Worm (Caenorhabditis elegans): ENCODE data around the gene F42G8.8.

F42G8.8 gene

ce11 chrIV:8133536-8133935 lies 14.6 kb downstream of the F42G8.8 start, which contains the start of gene sph-1 (continued):
- TF ChIP-seq pqm-1 (tag; optimal IDR thresholded peaks at IDR 0.05) (peak; percentile 55), egl-5 (tag; optimal IDR thresholded peaks at IDR 0.05) (no peak), ama-1 (optimal IDR thresholded peaks at IDR 0.05) (no peak), nhr-28 (tag; optimal IDR thresholded peaks at IDR 0.05) (no peak), egl-27 (tag; optimal IDR thresholded peaks at IDR 0.05) (peak; percentile 55), mml-1 (tag; optimal IDR thresholded peaks at IDR 0.05) (no peak)

ce11 chrIV:8136005-8136512 lies 17.2 kb downstream of the F42G8.8 start, which contains the start of the genes isp-1 and islo-1:
isp-1 (minus strand) TSS chrIV:8136055.
islo-1 (plus strand) TSS chrIV:8136389.
- no peak for TF ChIP-seq nhr-237 (tag; optimal IDR thresholded peaks at IDR 0.05)
- no peak for TF ChIP-seq tbx-2 (tag; optimal IDR thresholded peaks at IDR 0.05)
- TF ChIP-seq daf-12 (tag; optimal IDR thresholded peaks at IDR 0.05), result no peak
- peak; percentile 71 for TF ChIP-seq hmg-11 (tag; optimal IDR thresholded peaks at IDR 0.05)
- TF ChIP-seq lsy-12 (tag; optimal IDR thresholded peaks at IDR 0.05), result no peak
- TF ChIP-seq nfya-1 (tag; optimal IDR thresholded peaks at IDR 0.05; ENCODE audit: insufficient read depth), result peak; percentile 72
- peak; percentile 75 for TF ChIP-seq pha-4 (tag; optimal IDR thresholded peaks at IDR 0.05)
- TF ChIP-seq ztf-4 (tag; optimal IDR thresholded peaks at IDR 0.05), result no peak
- TF ChIP-seq nhr-23 (tag; optimal IDR thresholded peaks at IDR 0.05), result peak; percentile 53
- TF ChIP-seq ceh-82 (tag; optimal IDR thresholded peaks at IDR 0.05), result no peak
- TF ChIP-seq elt-2 (tag; optimal IDR thresholded peaks at IDR 0.05), result peak; percentile 49
- TF ChIP-seq pqm-1 (tag; optimal IDR thresholded peaks at IDR 0.05), result peak; percentile 39
- no peak for TF ChIP-seq nhr-76 (tag; optimal IDR thresholded peaks at IDR 0.05)
- no peak for TF ChIP-seq ama-1 (optimal IDR thresholded peaks at IDR 0.05)
- peak; percentile 71 for TF ChIP-seq snpc-4 (tag; optimal IDR thresholded peaks at IDR 0.05)
- TF ChIP-seq nhr-67 (tag; optimal IDR thresholded peaks at IDR 0.05), result no peak
- peak; percentile 70 for TF ChIP-seq lin-39 (tag; optimal IDR thresholded peaks at IDR 0.05)
- TF ChIP-seq elt-3 (tag; optimal IDR thresholded peaks at IDR 0.05), result no peak
- no peak for TF ChIP-seq sea-2 (GFP tag; optimal IDR thresholded peaks at IDR 0.05)
- TF ChIP-seq fkh-2 (tag; optimal IDR thresholded peaks at IDR 0.05), result no peak
- TF ChIP-seq ztf-11 (tag; optimal IDR thresholded peaks at IDR 0.05), result no peak
- peak; percentile 55 for TF ChIP-seq nhr-25 (tag; optimal IDR thresholded peaks at IDR 0.05)
- peak; percentile 88 for TF ChIP-seq lin-15B (tag; optimal IDR thresholded peaks at IDR 0.05)

ce11 chrIV:8136548-8136947 lies 17.7 kb downstream of the F42G8.8 start:
- TF ChIP-seq nhr-25 (tag; optimal IDR thresholded peaks at IDR 0.05), result no peak
- TF ChIP-seq daf-12 (tag; optimal IDR thresholded peaks at IDR 0.05), result no peak
- no peak for TF ChIP-seq elt-3 (tag; optimal IDR thresholded peaks at IDR 0.05)
- TF ChIP-seq skn-1 (tag; optimal IDR thresholded peaks at IDR 0.05), result no peak
- no peak for TF ChIP-seq snpc-4 (tag; optimal IDR thresholded peaks at IDR 0.05)
- no peak for TF ChIP-seq nhr-23 (tag; optimal IDR thresholded peaks at IDR 0.05)
- TF ChIP-seq nhr-67 (tag; optimal IDR thresholded peaks at IDR 0.05), result no peak
- no peak for TF ChIP-seq lin-15B (tag; optimal IDR thresholded peaks at IDR 0.05)
- TF ChIP-seq fkh-10 (GFP tag; optimal IDR thresholded peaks at IDR 0.05), result no peak
- no peak for TF ChIP-seq sea-2 (GFP tag; optimal IDR thresholded peaks at IDR 0.05)
- no peak for TF ChIP-seq R02D3.7 (tag; optimal IDR thresholded peaks at IDR 0.05)
- TF ChIP-seq ztf-4 (tag; optimal IDR thresholded peaks at IDR 0.05), result no peak
- TF ChIP-seq tbx-2 (tag; optimal IDR thresholded peaks at IDR 0.05), result no peak
- no peak for TF ChIP-seq nhr-12 (tag; optimal IDR thresholded peaks at IDR 0.05)
- no peak for TF ChIP-seq ama-1 (optimal IDR thresholded peaks at IDR 0.05)
- no peak for TF ChIP-seq ztf-11 (tag; optimal IDR thresholded peaks at IDR 0.05)
- TF ChIP-seq mdl-1 (tag; optimal IDR thresholded peaks at IDR 0.05), result no peak
- TF ChIP-seq nhr-76 (tag; optimal IDR thresholded peaks at IDR 0.05), result no peak

DNA sequence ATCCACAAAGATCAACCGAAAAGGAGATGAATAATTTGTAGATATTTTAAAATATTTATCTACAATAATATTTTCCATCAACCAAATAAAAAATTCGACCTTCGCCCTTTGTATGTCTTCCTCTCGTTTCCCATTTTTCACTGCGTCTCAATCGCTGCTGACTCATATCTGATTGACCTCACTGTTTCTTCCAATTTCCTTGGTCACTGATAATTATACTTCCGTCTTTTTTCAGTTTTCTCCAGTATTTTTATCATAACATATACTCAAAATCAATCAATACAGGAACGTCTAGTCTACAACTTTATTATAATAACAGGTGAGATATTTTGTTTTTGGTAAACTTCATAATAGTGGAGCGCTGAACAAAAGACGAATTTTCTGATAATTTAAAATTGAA lies 20.1 kb downstream of the F42G8.8 start, which contains the start of gene pmk-3:
TSS of gene pmk-3 (plus strand) at position 236 of the 400 bp plus-strand sequence.
- TF ChIP-seq nhr-23 (tag; optimal IDR thresholded peaks at IDR 0.05) (peak; percentile 54), pha-4 (tag; optimal IDR thresholded peaks at IDR 0.05) (peak; percentile 9), jun-1 (tag; optimal IDR thresholded peaks at IDR 0.05) (peak; percentile 11), mml-1 (tag; optimal IDR thresholded peaks at IDR 0.05) (no peak), ceh-28 (tag; optimal IDR thresholded peaks at IDR 0.05) (peak; percentile 13), nhr-25 (tag; optimal IDR thresholded peaks at IDR 0.05) (no peak), elt-2 (tag; optimal IDR thresholded peaks at IDR 0.05) (peak; percentile 61)

All from whole organism, L3 larva.